Worm (Caenorhabditis elegans): ENCODE results near the gene Y62E10A.20.

DNA sequence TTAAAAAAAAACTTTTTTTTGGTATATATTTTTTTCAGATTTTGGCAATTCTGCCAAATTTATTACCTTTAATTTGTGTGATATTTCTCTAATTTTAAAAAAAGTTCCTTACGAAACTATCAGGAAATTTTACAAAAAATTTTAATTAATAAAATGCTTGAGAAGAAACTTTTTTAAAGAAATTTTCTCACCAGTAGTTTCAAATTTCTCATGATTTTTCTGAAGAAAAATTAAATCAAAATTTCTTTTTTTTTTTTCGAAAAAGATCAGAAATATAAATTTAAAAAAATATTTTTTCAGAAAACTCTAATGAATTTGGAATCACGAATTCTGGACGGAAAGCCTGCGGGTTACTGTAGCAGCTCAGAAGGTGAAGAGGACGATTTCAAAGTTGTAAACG, 8.2 kb downstream of the Y62E10A.20 start, which contains the start of gene mau-8:
- TF ChIP-seq sptf-2 (GFP tag; optimal IDR thresholded peaks at IDR 0.05), result no peak
- no peak for TF ChIP-seq K11D2.4 (GFP tag; IDR thresholded peaks at IDR 0.05)
- TF ChIP-seq snpc-4 (GFP tag; optimal IDR thresholded peaks at IDR 0.05), result no peak
- no peak for TF ChIP-seq snpc-4 (tag; optimal IDR thresholded peaks at IDR 0.05)
- no peak for TF ChIP-seq F49E8.2 (tag; optimal IDR thresholded peaks at IDR 0.05; ENCODE audit: insufficient read depth)
- no peak for TF ChIP-seq ceh-79 (tag; optimal IDR thresholded peaks at IDR 0.05)
- no peak for TF ChIP-seq nhr-80 (tag; optimal IDR thresholded peaks at IDR 0.05)
- TF ChIP-seq ztf-3 (GFP tag; optimal IDR thresholded peaks at IDR 0.05), result no peak
- no peak for TF ChIP-seq efl-1 (GFP tag; optimal IDR thresholded peaks at IDR 0.05)
- TF ChIP-seq lir-1 (GFP tag; conservative IDR thresholded peaks at IDR 0.05), result no peak
- no peak for TF ChIP-seq snpc-1.3 (tag; optimal IDR thresholded peaks at IDR 0.05; ENCODE audit: insufficient read depth)
- TF ChIP-seq unc-62 (GFP tag; optimal IDR thresholded peaks at IDR 0.05), result no peak
- TF ChIP-seq dpff-1 (tag; optimal IDR thresholded peaks at IDR 0.05), result no peak

Data from whole organism, young adult.